Fruit fly (Drosophila melanogaster) whole organism, adult: Measurements from ENCODE around the gene CG7601.

Experiments
- CG11617 ChIP-seq: fragments of 200-800 bp; sonication (Bioruptor generic); optimal IDR thresholded peaks from 2 replicates; lab custom pipeline; 2017; ENCODE audit warnings: mild to moderate bottlenecking, missing biosample characterization, missing genetic modification reagents, missing genetic modification characterization
- CG14711 ChIP-seq: fragments of 200-800 bp; sonication (Bioruptor generic); optimal IDR thresholded peaks from 2 replicates; lab custom pipeline; 2018; ENCODE audit warnings: missing biosample characterization, mild to moderate bottlenecking, missing genetic modification characterization, moderate library complexity
- CG1620 ChIP-seq: fragments of 200-800 bp; sonication (Bioruptor generic); optimal IDR thresholded peaks from 2 replicates; lab custom pipeline; 2016; ENCODE audit warnings: missing biosample characterization, missing genetic modification characterization
- CG33017 ChIP-seq: fragments of 200-800 bp; sonication (Bioruptor generic); optimal IDR thresholded peaks from 2 replicates; lab custom pipeline; 2018; ENCODE audit warnings: missing biosample characterization, mild to moderate bottlenecking, missing genetic modification characterization, moderate library complexity
- CG7045 ChIP-seq: fragments of 200-800 bp; sonication (Bioruptor generic); optimal IDR thresholded peaks from 2 replicates; lab custom pipeline; 2017; ENCODE audit warnings: missing biosample characterization, mild to moderate bottlenecking, missing genetic modification characterization
- Clk ChIP-seq: fragments of 200-800 bp; sonication (Bioruptor generic); optimal IDR thresholded peaks from 2 replicates; lab custom pipeline; 2017; ENCODE audit warnings: missing biosample characterization, missing genetic modification characterization
- Crg-1 ChIP-seq: fragments of 200-800 bp; sonication (Bioruptor generic); optimal IDR thresholded peaks from 2 replicates; lab custom pipeline; 2016; ENCODE audit warnings: missing biosample characterization, missing genetic modification characterization
- Mnt ChIP-seq: fragments of 200-800 bp; sonication (Bioruptor generic); optimal IDR thresholded peaks from 2 replicates; lab custom pipeline; 2016; ENCODE audit warnings: missing biosample characterization, mild to moderate bottlenecking, missing genetic modification characterization
- cic ChIP-seq: fragments of 200-800 bp; sonication (Bioruptor generic); optimal IDR thresholded peaks from 2 replicates; lab custom pipeline; 2017; ENCODE audit warnings: missing biosample characterization, mild to moderate bottlenecking, missing genetic modification characterization, moderate library complexity
- cnc ChIP-seq, 2 experiments: fragments of >200 bp; optimal IDR thresholded peaks; 2 replicates each; lab custom pipeline; 2017
- kay ChIP-seq: fragments of 200-800 bp; sonication (Bioruptor generic); peaks from one replicate; lab custom pipeline; 2016; ENCODE audit warnings: missing biosample characterization, missing genetic modification characterization, borderline replicate concordance
- ovo ChIP-seq: fragments of 200-800 bp; sonication (Bioruptor generic); optimal IDR thresholded peaks from 2 replicates; lab custom pipeline; 2016; ENCODE audit warnings: missing biosample characterization, missing genetic modification characterization
- tj ChIP-seq: fragments of 200-800 bp; sonication (Bioruptor generic); optimal IDR thresholded peaks from 3 replicates; lab custom pipeline; 2017; ENCODE audit warnings: missing biosample characterization, mild to moderate bottlenecking, missing genetic modification characterization, moderate library complexity
- toe ChIP-seq: fragments of 200-800 bp; sonication (Bioruptor generic); optimal IDR thresholded peaks from 2 replicates; lab custom pipeline; 2016; ENCODE audit warnings: missing biosample characterization, missing genetic modification characterization

Gene CG7601

dm6 chr3R:29686698-29687097, 49.8 kb downstream of the CG7601 start:
- TF ChIP-seq CG33017 (no peak), CG7045 (no peak), CG1620 (GFP tag; lab: Kevin White, UChicago) (no peak), CG11617 (GFP tag; lab: Kevin White, UChicago) (no peak), cic (no peak), tj (no peak), cnc (optimal IDR thresholded peaks at IDR 0.05; lab: Kevin White, UChicago) (no peak), Clk (no peak), ovo (GFP tag; lab: Kevin White, UChicago) (no peak), toe (GFP tag; lab: Kevin White, UChicago) (no peak), Mnt (GFP tag; lab: Kevin White, UChicago) (no peak), kay (GFP tag; lab: Kevin White, UChicago) (no peak), CG14711 (tag; lab: Kevin White, UChicago) (no peak), Crg-1 (GFP tag; lab: Kevin White, UChicago) (no peak)
